Fruit fly (Drosophila melanogaster) whole organism, prepupa: ENCODE results near the gene loco.

Experiments
- CG11294 ChIP-seq: fragments of 200-800 bp; sonication (Bioruptor generic); IDR thresholded peaks from 2 replicates; pipeline ENCODE4 v1.3.6; 2022; ENCODE audit warnings: missing biosample characterization, missing genetic modification characterization
- CG11902 ChIP-seq: fragments of 200-800 bp; sonication (Bioruptor generic); optimal IDR thresholded peaks from 3 replicates; lab custom pipeline; 2016; ENCODE audit warnings: missing biosample characterization, missing genetic modification characterization
- CG15336 ChIP-seq: fragments of 200-800 bp; sonication (Bioruptor generic); IDR thresholded peaks from 2 replicates; pipeline ENCODE4 v1.3.6; 2022; ENCODE audit warnings: missing biosample characterization, missing genetic modification characterization
- CG16779 ChIP-seq: fragments of 200-800 bp; sonication (Bioruptor generic); optimal IDR thresholded peaks from 3 replicates; lab custom pipeline; 2017; ENCODE audit warnings: missing biosample characterization, mild to moderate bottlenecking, missing genetic modification characterization
- CG6808 ChIP-seq: fragments of 200-800 bp; sonication (Bioruptor generic); optimal IDR thresholded peaks from 3 replicates; lab custom pipeline; 2017; ENCODE audit warnings: missing biosample characterization, missing genetic modification characterization, mild to moderate bottlenecking, moderate library complexity, missing genetic modification reagents
- Eip75B ChIP-seq: fragments of 200-800 bp; sonication (Bioruptor generic); optimal IDR thresholded peaks from 3 replicates; lab custom pipeline; 2016; ENCODE audit warnings: missing biosample characterization, missing genetic modification characterization
- Ets21C ChIP-seq: fragments of 200-800 bp; sonication (Bioruptor generic); optimal IDR thresholded peaks from 3 replicates; lab custom pipeline; 2016; ENCODE audit warnings: missing biosample characterization, missing genetic modification characterization
- Met ChIP-seq: fragments of 200-800 bp; sonication (Bioruptor generic); optimal IDR thresholded peaks from 3 replicates; lab custom pipeline; 2016; ENCODE audit warnings: missing biosample characterization, missing genetic modification characterization
- acj6 ChIP-seq: fragments of 200-800 bp; sonication (Bioruptor generic); optimal IDR thresholded peaks from 3 replicates; lab custom pipeline; 2016; ENCODE audit warnings: missing biosample characterization, missing genetic modification characterization
- net ChIP-seq: fragments of 200-800 bp; sonication (Bioruptor generic); optimal IDR thresholded peaks from 3 replicates; lab custom pipeline; 2016; ENCODE audit warnings: missing biosample characterization, missing genetic modification characterization
- pdm3 ChIP-seq: fragments of 200-800 bp; sonication (Bioruptor generic); optimal IDR thresholded peaks from 3 replicates; lab custom pipeline; 2016; ENCODE audit warnings: missing biosample characterization, missing genetic modification characterization

DNA sequence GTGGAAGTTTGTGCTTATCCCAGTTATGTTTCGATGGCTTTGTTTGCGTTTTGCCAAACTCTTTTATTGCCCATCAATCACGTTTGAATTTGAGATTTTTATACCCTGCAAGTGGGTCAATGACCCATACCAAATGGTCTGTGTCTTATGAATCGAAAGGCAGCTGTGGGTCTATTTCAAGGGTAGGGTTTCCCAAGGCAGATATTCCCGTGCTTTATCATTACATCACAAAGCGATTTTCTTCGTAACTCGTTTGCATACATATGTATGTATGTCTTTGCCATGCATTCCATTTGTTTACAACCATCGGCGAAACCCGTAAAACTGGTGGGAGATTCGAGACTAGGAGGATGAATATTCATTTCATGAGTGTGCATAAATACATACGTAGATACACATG, 36.3 kb upstream of the loco start:
- TF ChIP-seq CG11294 (no peak), acj6 (GFP tag; lab: Kevin White, UChicago) (no peak), Met (GFP tag; lab: Kevin White, UChicago) (no peak), net (GFP tag; lab: Kevin White, UChicago) (no peak), Eip75B (GFP tag; lab: Kevin White, UChicago) (no peak), Ets21C (GFP tag; lab: Kevin White, UChicago) (no peak), pdm3 (GFP tag; lab: Kevin White, UChicago) (no peak), CG11902 (no peak), CG15336 (GFP tag; lab: Robert Waterston, UW) (no peak), CG16779 (tag; lab: Kevin White, UChicago) (no peak), CG6808 (no peak)
